Fruit fly (Drosophila melanogaster) whole organism: ENCODE measurements around the gene CG12506.

Experiments used
- CG8478 ChIP-seq: fragments of >200 bp; optimal IDR thresholded peaks from 2 replicates; lab custom pipeline; 2018; ENCODE audit warnings: inconsistent platforms
- EcR ChIP-seq, 2 experiments: fragments of >200 bp; optimal IDR thresholded peaks; 2 replicates each; lab custom pipeline; 2017; ENCODE audit warnings: missing biosample characterization in 2 of 2, missing genetic modification characterization in 2 of 2, missing genetic modification reagents in 2 of 2

DNA sequence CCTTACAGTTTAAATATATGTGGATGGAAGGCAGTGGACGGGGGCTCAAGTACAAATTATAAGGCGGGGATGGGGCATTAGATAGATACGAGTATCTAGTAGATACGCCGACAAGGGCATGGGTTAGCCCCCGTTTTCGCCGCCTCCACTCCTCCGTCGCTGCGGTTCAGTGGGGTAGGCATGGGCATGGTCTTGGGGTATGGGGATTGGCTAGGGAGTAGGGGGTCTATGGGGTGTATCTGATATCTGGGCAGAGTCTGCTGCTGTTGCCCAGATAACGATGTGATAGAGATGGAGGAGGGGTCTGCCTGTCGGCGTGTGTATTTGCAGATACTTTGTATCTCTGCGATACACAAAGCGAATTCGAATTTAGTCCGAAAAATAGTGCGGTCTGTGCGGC is 16.6 kb downstream of the CG12506 start:
- no peak for TF ChIP-seq EcR (GFP tag; optimal IDR thresholded peaks at IDR 0.05; lab: Kevin White, UChicago)
- TF ChIP-seq CG8478 (lab: Kevin White, UChicago) = no peak
